Worm (Caenorhabditis elegans) whole organism, L4/young adult: ENCODE data around the gene sas-6.
A peak's percentile ranks its signal among the peaks of the same experiment; 100 is the strongest.

Experiments
- W03F9.2 ChIP-seq: fragments of 150-350 bp; optimal IDR thresholded peaks from 2 replicates; lab custom pipeline; 2014; ENCODE audit warnings: missing biosample characterization, missing genetic modification characterization
- dao-5 ChIP-seq: sonication (generic microtip); optimal IDR thresholded peaks from 2 replicates; lab custom pipeline; 2016; ENCODE audit warnings: missing genotype, missing genetic modification characterization, moderate library complexity, missing compliant biosample characterization
- him-1 ChIP-seq: sonication (generic microtip); optimal IDR thresholded peaks from 2 replicates; lab custom pipeline; 2016; ENCODE audit warnings: missing genotype, missing genetic modification reagents, missing genetic modification characterization, missing compliant biosample characterization

The sas-6 gene

DNA sequence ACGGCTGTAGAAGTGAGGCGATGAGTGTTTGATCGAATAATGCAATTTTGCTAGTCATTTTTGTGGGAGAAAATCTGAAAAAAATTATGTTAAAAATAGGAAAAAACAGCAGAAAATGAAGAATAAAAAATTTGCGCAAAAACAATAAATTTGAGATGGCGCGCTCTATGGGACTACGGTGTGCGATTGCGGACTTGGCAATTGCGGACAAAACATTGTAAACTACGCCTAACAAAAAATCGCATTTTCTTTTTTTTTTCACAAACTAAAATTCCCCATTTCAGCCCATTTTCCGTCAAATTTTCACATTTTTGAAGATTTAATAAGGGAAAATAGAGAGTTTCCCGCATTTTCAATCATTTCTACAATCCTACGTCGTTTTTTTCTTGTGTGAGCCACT is at the start of gene sas-6, which contains the start of gene Y45F10D.7:
sas-6 (minus strand) TSS at position 80 of the 400 bp plus-strand sequence.
Y45F10D.7 (plus strand) TSS at position 256 of the 400 bp plus-strand sequence.
- TF ChIP-seq W03F9.2 (tag; lab: Kevin White, UChicago): peak; percentile 43
- TF ChIP-seq dao-5: no peak

DNA sequence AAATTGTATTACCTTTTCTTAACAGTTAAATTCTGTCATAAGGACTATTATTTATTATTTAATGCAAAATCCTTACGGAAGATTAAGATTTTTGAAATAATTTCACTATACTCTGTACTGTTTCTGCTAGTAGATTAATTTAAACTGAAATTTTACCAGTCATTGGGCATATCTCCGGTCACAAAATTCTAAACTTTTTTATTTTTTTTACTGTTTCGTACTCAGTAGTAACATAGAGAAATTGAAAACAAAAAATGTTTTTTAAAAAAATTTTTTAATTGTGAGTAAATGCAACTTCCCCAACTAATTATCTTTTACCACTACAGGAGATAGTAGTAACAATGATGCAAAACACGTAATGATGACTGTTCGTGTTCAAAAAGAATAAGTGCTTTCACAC is 49.8 kb upstream of the sas-6 start:
- no peak for TF ChIP-seq dao-5
- TF ChIP-seq him-1 (tag; lab: Kevin White, UChicago): no peak
- no peak for TF ChIP-seq W03F9.2 (tag; lab: Kevin White, UChicago)

DNA sequence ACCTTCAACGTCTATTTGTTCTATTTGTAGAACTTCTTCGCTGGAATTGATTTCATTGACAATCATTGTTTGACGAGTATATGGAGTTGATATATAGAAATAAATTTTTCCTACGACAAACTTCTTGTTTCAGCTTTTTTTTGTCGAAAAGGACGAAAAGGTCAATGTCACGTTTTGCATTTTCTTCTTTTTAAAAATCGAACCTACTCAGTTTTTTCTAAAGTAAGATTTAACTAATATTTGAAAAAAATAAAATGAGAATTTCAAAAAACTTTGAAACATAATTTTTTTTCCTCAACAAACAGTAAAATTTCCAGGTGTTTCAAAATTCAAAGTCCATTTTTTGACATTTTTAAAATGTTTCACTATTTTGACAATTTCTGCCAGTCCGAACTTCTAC is 47.8 kb upstream of the sas-6 start, which contains the start of gene H08M01.1:
H08M01.1 (minus strand) TSS at position 101 of the 400 bp plus-strand sequence.
- no peak for TF ChIP-seq him-1 (tag; lab: Kevin White, UChicago)

DNA sequence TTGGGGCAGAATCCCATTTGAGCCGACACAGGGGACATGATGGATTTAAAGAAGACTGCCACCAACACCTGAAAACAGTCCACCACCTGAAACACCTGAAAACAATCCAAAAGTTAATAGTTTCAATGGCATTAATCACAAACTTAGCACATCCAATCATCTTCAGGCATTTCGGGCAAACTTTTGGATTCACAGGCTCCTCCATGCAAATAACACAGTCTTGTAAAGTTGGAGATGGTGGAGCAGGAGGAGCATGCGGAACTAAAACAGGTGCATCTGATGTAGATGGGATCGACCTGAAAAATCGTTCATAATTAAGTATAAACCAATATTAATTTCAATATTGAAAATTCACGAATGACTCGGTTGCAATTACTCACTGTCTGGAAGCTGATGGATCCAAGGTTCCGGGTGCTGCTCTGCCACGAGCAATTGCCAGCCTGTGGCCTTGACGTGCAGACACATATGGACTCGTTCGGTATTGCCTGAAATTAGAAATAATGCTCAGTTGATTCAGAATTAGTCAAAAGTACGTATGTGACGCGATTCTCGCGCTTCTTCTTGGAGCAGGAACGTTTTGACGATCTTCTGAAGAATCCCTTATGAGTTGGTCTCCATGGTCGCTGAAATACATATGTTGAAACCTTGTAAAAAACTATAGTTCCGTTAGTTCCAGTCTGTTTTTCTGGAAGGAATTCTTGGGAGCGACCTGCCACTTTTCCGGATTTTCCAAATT is 46.0 kb upstream of the sas-6 start:
- no peak for TF ChIP-seq him-1 (tag; lab: Kevin White, UChicago)
- TF ChIP-seq W03F9.2 (tag; lab: Kevin White, UChicago): no peak
- no peak for TF ChIP-seq dao-5

DNA sequence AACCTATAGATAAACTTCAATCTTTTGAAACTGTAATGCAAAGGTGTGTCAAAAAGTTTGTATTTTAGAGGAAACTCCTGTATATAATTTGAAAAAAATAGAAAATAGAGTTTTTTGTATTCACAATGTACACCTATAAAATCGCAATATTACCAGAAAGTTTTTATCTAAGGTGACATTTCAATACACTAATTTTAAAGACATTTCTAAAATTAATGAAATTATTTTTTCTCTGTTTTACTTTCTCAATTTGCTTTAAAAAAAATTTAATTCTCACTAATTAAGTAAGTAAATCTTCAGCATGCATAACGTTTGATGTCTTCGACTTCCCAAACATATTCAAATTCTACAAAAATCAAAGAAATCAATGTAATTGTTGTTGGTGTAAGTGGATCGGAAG is 39.1 kb upstream of the sas-6 start, which contains the start of gene rga-5:
rga-5 (plus strand) TSS at position 301 of the 400 bp plus-strand sequence.
- TF ChIP-seq W03F9.2 (tag; lab: Kevin White, UChicago) (no peak), him-1 (tag; lab: Kevin White, UChicago) (no peak), dao-5 (no peak)

DNA sequence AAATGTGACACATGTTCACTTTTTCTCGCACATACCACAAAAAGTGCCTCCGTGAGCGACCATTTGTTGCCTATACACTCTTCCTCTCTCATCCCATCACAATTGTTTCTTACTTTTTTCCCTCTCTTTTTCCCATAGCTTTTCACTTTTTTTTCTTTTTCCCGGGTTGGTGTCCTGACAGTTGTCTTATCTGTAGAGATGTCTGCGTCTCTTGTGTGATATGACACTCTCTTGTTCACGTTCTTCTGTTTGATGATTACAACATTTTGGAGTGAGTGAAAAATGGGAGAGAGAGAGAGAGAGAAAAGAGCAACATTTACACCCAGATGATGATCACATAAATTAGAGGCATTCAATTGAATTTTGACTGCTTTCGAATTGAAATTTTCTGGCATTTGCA is 37.8 kb upstream of the sas-6 start:
- TF ChIP-seq dao-5 (no peak), W03F9.2 (tag; lab: Kevin White, UChicago) (peak; percentile 46)

DNA sequence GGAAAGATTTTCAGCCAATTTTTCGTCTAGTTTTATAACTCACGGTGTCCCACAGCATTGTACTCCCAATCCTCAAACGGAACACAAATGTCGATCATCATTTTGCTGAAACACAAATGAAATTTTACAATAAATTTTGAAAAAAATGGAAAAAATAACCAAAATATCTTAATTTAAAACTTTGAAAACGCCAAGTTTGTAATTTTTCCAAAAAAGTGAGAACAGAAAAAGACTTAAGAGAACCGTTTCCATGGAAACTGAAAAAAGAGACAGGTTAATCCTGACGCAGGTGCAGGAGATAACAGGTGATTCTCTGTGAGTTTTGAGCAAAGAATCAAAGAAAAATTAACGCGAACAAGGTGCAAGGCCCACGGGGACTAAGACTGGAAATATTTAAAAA is 32.3 kb upstream of the sas-6 start, which contains the start of gene Y45F10D.15:
Y45F10D.15 (minus strand) TSS at position 101 of the 400 bp plus-strand sequence.
- TF ChIP-seq dao-5 (no peak), him-1 (tag; lab: Kevin White, UChicago) (no peak)

DNA sequence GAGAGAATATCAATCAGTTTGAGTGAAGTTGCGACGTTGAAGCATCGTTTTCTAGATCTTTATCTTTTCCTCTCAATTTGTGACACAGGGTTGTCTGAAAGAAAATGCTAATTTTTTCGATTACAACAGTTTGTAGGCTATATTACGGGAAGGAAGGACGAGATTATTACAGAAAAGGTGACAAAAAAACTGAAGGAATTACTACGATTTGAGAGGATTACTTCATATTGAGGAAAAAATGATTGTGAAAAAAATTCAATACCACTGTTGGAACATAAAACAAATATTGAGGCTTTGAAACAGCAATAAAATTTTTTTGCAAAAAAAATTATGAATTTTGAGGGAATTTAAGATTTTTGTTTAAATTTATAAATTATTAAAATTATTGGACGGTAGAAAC is 19.2 kb upstream of the sas-6 start, which contains the start of gene Y45F10D.14:
Y45F10D.14 (minus strand) TSS at position 101 of the 400 bp plus-strand sequence.
- TF ChIP-seq him-1 (tag; lab: Kevin White, UChicago) (no peak), W03F9.2 (tag; lab: Kevin White, UChicago) (no peak), dao-5 (no peak)

DNA sequence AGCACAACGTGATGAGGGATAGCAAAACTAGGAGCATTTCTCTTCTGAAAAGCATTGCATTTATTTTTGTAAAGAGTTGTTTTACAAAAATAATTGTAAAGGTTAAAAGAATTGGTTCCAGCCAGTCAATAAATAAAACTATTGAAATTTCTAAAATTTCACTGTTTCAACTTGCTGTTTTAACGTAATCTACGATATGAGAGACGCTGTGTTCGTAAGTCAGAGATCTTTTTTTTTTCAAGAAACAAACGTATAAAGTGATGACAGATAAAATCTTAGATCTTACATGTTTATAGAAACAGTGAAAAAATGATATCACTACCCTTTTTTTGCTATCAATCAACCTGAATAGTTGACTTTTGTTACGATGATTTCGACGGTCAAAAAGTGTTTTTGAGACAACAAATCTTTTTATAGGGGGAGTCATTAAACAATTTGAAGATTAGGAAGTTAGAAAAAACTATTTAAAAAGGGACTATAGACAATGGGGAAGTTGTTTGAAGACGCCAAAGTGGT is 9.4 kb upstream of the sas-6 start, which contains the start of gene Y45F10D.6:
Y45F10D.6 (minus strand) TSS at position 51 of the 516 bp plus-strand sequence.
- TF ChIP-seq dao-5: no peak
- no peak for TF ChIP-seq him-1 (tag; lab: Kevin White, UChicago)
- no peak for TF ChIP-seq W03F9.2 (tag; lab: Kevin White, UChicago)

DNA sequence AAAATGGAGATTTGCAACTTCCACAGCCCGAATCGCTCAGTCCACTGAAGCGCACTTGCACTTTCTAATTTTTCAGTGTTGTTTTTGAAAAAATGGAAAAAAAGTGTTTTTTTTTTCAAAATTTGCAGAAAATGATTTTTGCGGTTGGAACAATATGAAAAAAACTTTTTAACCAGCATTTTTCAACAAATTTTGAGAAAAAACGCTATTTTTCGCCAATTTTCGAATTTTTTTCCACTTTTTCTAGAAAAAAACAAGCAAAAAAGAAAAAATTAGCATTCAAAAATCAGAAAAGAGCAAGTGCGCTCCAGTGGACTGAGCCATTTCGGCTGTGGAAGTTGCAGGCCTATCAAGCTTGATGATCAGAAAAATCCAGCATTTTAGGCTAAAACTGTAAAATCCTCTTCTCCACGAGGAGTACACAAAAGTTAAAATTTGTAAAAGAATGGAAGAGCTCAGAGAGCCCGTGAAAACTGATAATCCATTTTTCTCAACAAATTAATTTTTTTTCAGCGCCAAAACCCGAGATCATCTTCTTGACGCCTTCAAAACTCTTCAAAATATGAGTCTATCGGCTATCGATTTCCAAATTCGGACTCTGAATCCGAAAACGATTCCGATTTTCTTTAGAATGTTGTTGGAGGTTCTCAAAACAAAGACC is 6.8 kb upstream of the sas-6 start:
- TF ChIP-seq W03F9.2 (tag; lab: Kevin White, UChicago): no peak
- no peak for TF ChIP-seq dao-5
- no peak for TF ChIP-seq him-1 (tag; lab: Kevin White, UChicago)

DNA sequence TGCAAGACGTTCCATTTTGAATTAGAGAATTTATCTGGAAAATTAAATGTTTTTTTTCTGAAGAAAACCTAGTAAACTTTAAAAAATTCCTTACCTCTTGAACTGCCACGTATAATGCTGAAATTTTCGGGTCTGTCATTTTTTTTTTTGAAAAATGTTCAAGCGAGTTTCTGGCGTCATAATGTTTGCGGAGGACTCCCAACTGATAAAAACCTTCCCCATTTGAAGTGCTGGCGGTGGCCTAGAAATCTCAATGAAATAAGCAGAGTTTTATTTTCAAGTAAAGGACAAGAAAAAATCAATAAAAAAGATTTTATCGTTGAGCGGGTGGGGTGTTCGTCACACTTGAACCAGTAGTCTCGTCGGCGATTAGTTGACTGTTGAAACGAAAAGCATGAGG is 1.8 kb downstream of the sas-6 start, which contains the start of gene icap-1:
icap-1 (minus strand) TSS at position 272 of the 400 bp plus-strand sequence.
- TF ChIP-seq him-1 (tag; lab: Kevin White, UChicago) (no peak), W03F9.2 (tag; lab: Kevin White, UChicago) (no peak), dao-5 (no peak)

DNA sequence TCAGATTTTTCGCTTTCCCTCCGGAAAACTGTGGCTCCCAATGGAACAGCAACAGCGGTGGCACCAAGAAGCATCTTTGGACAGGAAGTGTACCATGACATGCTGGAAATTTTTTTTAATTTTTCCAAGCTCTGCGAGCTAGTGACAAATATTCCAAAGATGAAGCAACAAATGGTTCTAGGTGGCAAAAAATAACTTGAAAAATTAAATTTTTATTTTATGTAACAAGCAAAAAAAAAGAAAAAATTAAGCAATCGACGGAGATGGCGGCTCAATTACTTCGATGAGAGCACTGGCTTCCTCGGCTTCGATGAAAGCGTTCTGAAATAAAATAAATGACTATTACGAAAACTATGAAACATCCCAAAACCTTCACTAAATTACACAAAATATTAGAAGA is 3.0 kb downstream of the sas-6 start, which contains the start of gene lact-9:
lact-9 (minus strand) TSS at position 101 of the 400 bp plus-strand sequence.
- TF ChIP-seq him-1 (tag; lab: Kevin White, UChicago): no peak
- no peak for TF ChIP-seq dao-5
- TF ChIP-seq W03F9.2 (tag; lab: Kevin White, UChicago): no peak

DNA sequence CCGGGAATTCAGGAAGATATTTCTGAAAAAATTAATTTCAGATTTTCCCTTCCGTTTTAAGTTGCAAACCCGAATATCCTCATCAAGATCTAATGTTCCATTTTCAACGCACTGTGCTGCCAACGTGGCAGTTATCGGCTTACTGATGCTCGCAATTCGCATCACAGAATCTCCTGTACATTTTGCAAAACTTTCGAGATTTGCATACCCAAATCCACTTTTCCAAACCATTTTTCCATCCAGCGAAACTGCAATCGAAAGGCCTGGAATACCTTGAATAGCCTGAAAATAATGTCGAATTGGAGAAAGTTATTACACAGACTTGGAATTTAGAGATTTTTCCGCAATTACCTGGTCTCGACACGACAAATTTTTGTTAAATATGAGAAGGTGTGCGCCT is 3.8 kb downstream of the sas-6 start:
- TF ChIP-seq him-1 (tag; lab: Kevin White, UChicago) (no peak), W03F9.2 (tag; lab: Kevin White, UChicago) (no peak), dao-5 (no peak)
